Fruit fly (Drosophila melanogaster) whole organism, adult: ENCODE results near the gene Hel89B.

Source experiments
- CG12768 ChIP-seq: fragments of 200-800 bp; sonication (Bioruptor generic); optimal IDR thresholded peaks from 2 replicates; lab custom pipeline; 2017; ENCODE audit warnings: missing biosample characterization, missing genetic modification characterization, mild to moderate bottlenecking, moderate library complexity, missing genetic modification reagents
- CG1620 ChIP-seq: fragments of 200-800 bp; sonication (Bioruptor generic); optimal IDR thresholded peaks from 2 replicates; lab custom pipeline; 2016; ENCODE audit warnings: missing biosample characterization, missing genetic modification characterization
- CG7101 ChIP-seq: fragments of 200-800 bp; sonication (Bioruptor generic); optimal IDR thresholded peaks from 2 replicates; lab custom pipeline; 2018; ENCODE audit warnings: missing biosample characterization, mild to moderate bottlenecking, missing genetic modification characterization, moderate library complexity
- Crg-1 ChIP-seq: fragments of 200-800 bp; sonication (Bioruptor generic); optimal IDR thresholded peaks from 2 replicates; lab custom pipeline; 2016; ENCODE audit warnings: missing biosample characterization, missing genetic modification characterization
- cnc ChIP-seq, 2 experiments: fragments of >200 bp; optimal IDR thresholded peaks; 2 replicates each; lab custom pipeline; 2017
- ovo ChIP-seq: fragments of 200-800 bp; sonication (Bioruptor generic); optimal IDR thresholded peaks from 2 replicates; lab custom pipeline; 2016; ENCODE audit warnings: missing biosample characterization, missing genetic modification characterization
- tj ChIP-seq: fragments of 200-800 bp; sonication (Bioruptor generic); optimal IDR thresholded peaks from 3 replicates; lab custom pipeline; 2017; ENCODE audit warnings: missing biosample characterization, mild to moderate bottlenecking, missing genetic modification characterization, moderate library complexity

DNA sequence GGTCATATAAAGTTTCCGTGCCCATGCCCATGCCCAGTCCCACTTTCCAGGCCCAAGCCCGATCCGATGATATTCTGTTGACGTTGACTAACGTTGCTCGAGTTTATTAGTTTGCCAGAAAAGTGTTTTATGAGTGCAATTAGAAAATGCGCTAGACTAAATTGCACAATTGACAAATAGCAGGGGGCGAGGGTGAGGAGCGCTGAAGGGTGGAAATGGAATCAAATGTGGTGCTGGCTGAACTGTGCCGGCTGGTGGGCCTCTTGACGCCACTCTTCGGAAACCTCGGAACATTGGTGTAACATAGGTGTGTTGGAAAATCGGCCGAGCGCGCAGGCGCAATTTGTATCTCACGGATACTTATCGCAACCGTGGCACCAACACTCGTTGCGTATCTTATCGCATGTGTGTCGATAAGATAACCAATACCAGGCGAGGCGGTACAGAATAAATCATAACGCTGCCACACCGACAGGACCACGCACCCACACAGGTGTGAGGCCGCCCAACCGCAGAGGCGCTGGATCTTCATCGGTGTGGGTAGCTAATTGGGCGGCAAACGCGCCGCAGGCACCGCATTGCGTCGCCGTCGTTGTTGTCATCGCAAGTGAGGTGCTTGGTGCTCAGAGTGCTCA, 38.7 kb downstream of the Hel89B start:
- peak; percentile 6 for TF ChIP-seq Crg-1 (GFP tag; lab: Kevin White, UChicago)
- peak; percentile 56 for TF ChIP-seq tj (GFP tag; lab: Kevin White, UChicago)
- TF ChIP-seq CG1620 (GFP tag; lab: Kevin White, UChicago): no peak
- TF ChIP-seq ovo (GFP tag; lab: Kevin White, UChicago): peak; percentile 57
- peak; percentile 69 for TF ChIP-seq CG12768 (GFP tag; lab: Kevin White, UChicago)
- TF ChIP-seq cnc (optimal IDR thresholded peaks at IDR 0.05; lab: Kevin White, UChicago): no peak
- TF ChIP-seq CG7101 (tag; lab: Kevin White, UChicago): peak; percentile 45
